Fruit fly (Drosophila melanogaster) S2 (cell line): ENCODE data around the gene Hpd.

ENCODE experiments used
- CG8478 ChIP-seq: fragments of >200 bp; optimal IDR thresholded peaks from 2 replicates; lab custom pipeline; 2018
- CTCF ChIP-seq, 2 experiments: fragments of >200 bp; optimal IDR thresholded peaks; 2 replicates each; lab custom pipeline; 2018

DNA sequence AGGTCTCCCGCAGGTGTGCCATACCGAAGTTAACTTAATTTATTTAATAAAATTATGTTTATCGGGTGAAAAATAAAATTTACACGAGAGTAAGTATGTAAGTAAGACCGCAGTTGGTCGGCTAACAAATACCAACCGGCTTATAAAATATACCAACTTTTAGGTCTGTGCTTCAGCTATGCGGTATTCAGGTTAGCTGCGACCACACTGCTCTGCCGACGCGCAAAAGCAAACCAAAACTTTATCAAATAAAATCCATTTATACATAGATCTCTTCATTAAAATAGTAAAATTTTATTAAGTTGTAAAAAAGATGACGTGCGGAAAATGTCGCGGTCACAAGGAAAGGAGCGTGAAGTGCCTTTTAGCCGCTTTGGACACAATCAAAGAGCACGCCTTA, 3.6 kb downstream of the Hpd start, which contains the start of the genes mRpL15 and CtIP:
- TF ChIP-seq CTCF (optimal IDR thresholded peaks at IDR 0.05; lab: Kevin White, UChicago) (no peak), CG8478 (lab: Kevin White, UChicago) (no peak)
